Fruit fly (Drosophila melanogaster): ENCODE data around the gene naz.

naz gene

DNA sequence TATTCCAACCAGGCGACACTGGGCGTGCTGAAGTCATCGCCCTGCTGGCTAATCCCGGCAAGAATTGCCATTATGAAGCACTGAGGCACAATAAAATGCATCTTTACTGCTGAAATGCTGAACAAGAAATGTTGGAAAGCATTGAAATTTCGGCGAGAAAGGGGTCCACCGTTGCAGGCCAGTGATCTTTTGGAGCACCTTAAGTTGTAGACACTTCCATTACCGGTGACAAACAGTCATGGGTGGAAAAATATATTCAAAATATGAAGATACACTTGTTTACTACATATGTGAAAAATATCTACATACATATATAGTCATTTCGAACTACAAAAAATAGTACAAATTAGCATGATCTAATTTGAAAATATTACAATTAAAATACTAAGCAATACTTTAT, 26.0 kb downstream of the naz start, which contains the start of gene CG7126:
TSS of gene CG7126 (minus strand) at position 101 of the 400 bp plus-strand sequence.
- TF ChIP-seq dl (GFP tag; optimal IDR thresholded peaks at IDR 0.05; ENCODE audit: insufficient read depth in 1 of 2, partially characterized antibody in 2 of 2), result no peak
- TF ChIP-seq Vsx2 (GFP tag; optimal IDR thresholded peaks at IDR 0.05; ENCODE audit: partially characterized antibody), result no peak
- no peak for TF ChIP-seq ey (GFP tag; optimal IDR thresholded peaks at IDR 0.05)
- TF ChIP-seq pan (optimal IDR thresholded peaks at IDR 0.05), result no peak
- TF ChIP-seq psq (GFP tag; optimal IDR thresholded peaks at IDR 0.05), result no peak
- no peak for TF ChIP-seq sv (GFP tag; optimal IDR thresholded peaks at IDR 0.05)
- TF ChIP-seq OdsH (GFP tag; optimal IDR thresholded peaks at IDR 0.05), result no peak
- no peak for TF ChIP-seq sage (GFP tag; optimal IDR thresholded peaks at IDR 0.05)
- TF ChIP-seq Dif (GFP tag; optimal IDR thresholded peaks at IDR 0.05; ENCODE audit: partially characterized antibody), result no peak
- TF ChIP-seq Abd-B (GFP tag; optimal IDR thresholded peaks at IDR 0.05), result no peak
- TF ChIP-seq usp (GFP tag; optimal IDR thresholded peaks at IDR 0.05), result no peak
- no peak for TF ChIP-seq CrebA (GFP tag; optimal IDR thresholded peaks at IDR 0.05; ENCODE audit: borderline replicate concordance)
- no peak for TF ChIP-seq lola (GFP tag; optimal IDR thresholded peaks at IDR 0.05)
- no peak for TF ChIP-seq Sp1 (GFP tag; optimal IDR thresholded peaks at IDR 0.05)
- TF ChIP-seq Rel (GFP tag; optimal IDR thresholded peaks at IDR 0.05), result no peak
- no peak for TF ChIP-seq Rel (tag; optimal IDR thresholded peaks at IDR 0.05)
- TF ChIP-seq h (GFP tag; optimal IDR thresholded peaks at IDR 0.05), result no peak
- no peak for TF ChIP-seq woc (GFP tag; optimal IDR thresholded peaks at IDR 0.05)
- TF ChIP-seq dsf (GFP tag; optimal IDR thresholded peaks at IDR 0.05; ENCODE audit: borderline replicate concordance), result no peak

DNA sequence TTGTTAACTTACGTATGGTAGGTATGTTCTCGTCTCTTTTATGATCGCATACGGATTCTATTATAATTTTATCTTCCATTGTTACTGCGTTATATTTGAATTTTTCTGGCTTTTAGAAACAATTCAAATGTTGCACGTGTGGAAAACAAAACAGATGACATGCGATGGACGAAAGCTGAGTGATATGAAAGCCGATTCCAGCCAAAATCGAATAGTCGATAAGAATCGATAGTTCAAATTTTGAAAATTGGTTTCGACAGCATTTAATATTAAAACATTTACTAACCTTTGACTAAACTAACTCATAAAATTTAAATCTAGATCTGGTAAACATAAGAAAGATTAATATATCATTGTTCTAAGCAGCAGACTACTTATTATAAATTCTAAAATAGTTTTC, 27.2 kb downstream of the naz start, which contains the start of gene Polr1E:
TSS of gene Polr1E (minus strand) at position 160 of the 400 bp plus-strand sequence.
- TF ChIP-seq Hr78 (GFP tag; optimal IDR thresholded peaks at IDR 0.05), result no peak
- TF ChIP-seq Abd-B (GFP tag; optimal IDR thresholded peaks at IDR 0.05), result no peak
- no peak for TF ChIP-seq Hr83 (GFP tag; optimal IDR thresholded peaks at IDR 0.05; ENCODE audit: poor library complexity, severe bottlenecking)
- no peak for TF ChIP-seq pan (optimal IDR thresholded peaks at IDR 0.05)
- TF ChIP-seq jim (GFP tag; optimal IDR thresholded peaks at IDR 0.05), result no peak
- no peak for TF ChIP-seq fru (GFP tag; optimal IDR thresholded peaks at IDR 0.05)
- TF ChIP-seq Sp1 (GFP tag; optimal IDR thresholded peaks at IDR 0.05), result no peak
- no peak for TF ChIP-seq dmrt93B (GFP tag; optimal IDR thresholded peaks at IDR 0.05)
- TF ChIP-seq GATAd (GFP tag; optimal IDR thresholded peaks at IDR 0.05), result no peak
- no peak for TF ChIP-seq OdsH (GFP tag; optimal IDR thresholded peaks at IDR 0.05)
- TF ChIP-seq Hnf4 (GFP tag; optimal IDR thresholded peaks at IDR 0.05), result no peak
- peak; percentile 33 for TF ChIP-seq Vsx2 (GFP tag; optimal IDR thresholded peaks at IDR 0.05; ENCODE audit: partially characterized antibody)
- TF ChIP-seq Dif (GFP tag; optimal IDR thresholded peaks at IDR 0.05; ENCODE audit: partially characterized antibody), result peak; percentile 79
- TF ChIP-seq Mio (GFP tag; optimal IDR thresholded peaks at IDR 0.05), result no peak
- TF ChIP-seq woc (GFP tag; optimal IDR thresholded peaks at IDR 0.05), result no peak
- TF ChIP-seq dsf (GFP tag; optimal IDR thresholded peaks at IDR 0.05; ENCODE audit: borderline replicate concordance), result no peak
- TF ChIP-seq foxo (GFP tag; optimal IDR thresholded peaks at IDR 0.05), result no peak
- no peak for TF ChIP-seq brk (GFP tag; optimal IDR thresholded peaks at IDR 0.05)
- TF ChIP-seq Dfd (GFP tag; optimal IDR thresholded peaks at IDR 0.05), result no peak
- TF ChIP-seq br (GFP tag; optimal IDR thresholded peaks at IDR 0.05), result no peak
- TF ChIP-seq dl (GFP tag; optimal IDR thresholded peaks at IDR 0.05; ENCODE audit: insufficient read depth in 1 of 2, partially characterized antibody in 2 of 2), result peak in 1 of 2 experiments; percentile 9
- TF ChIP-seq h (GFP tag; optimal IDR thresholded peaks at IDR 0.05), result no peak
- no peak for TF ChIP-seq N (GFP tag; optimal IDR thresholded peaks at IDR 0.05)
- no peak for TF ChIP-seq CG9705 (GFP tag; optimal IDR thresholded peaks at IDR 0.05)
- no peak for TF ChIP-seq ey (GFP tag; optimal IDR thresholded peaks at IDR 0.05)
- TF ChIP-seq sv (GFP tag; optimal IDR thresholded peaks at IDR 0.05), result no peak
- TF ChIP-seq rgr (GFP tag; optimal IDR thresholded peaks at IDR 0.05), result no peak
- no peak for TF ChIP-seq Rel (GFP tag; optimal IDR thresholded peaks at IDR 0.05)
- no peak for TF ChIP-seq Rel (tag; optimal IDR thresholded peaks at IDR 0.05)
- TF ChIP-seq sage (GFP tag; optimal IDR thresholded peaks at IDR 0.05), result no peak
- no peak for TF ChIP-seq usp (GFP tag; optimal IDR thresholded peaks at IDR 0.05)
- TF ChIP-seq CG32264 (GFP tag; optimal IDR thresholded peaks at IDR 0.05), result no peak
- no peak for TF ChIP-seq CrebA (GFP tag; optimal IDR thresholded peaks at IDR 0.05; ENCODE audit: borderline replicate concordance)
- TF ChIP-seq Jra (GFP tag; optimal IDR thresholded peaks at IDR 0.05), result no peak
- TF ChIP-seq HLH106 (tag; optimal IDR thresholded peaks at IDR 0.05), result no peak
- TF ChIP-seq Myc (optimal IDR thresholded peaks at IDR 0.05), result peak; percentile 18
